Fruit fly (Drosophila melanogaster) whole organism: ENCODE data around the gene loco.

Experiments
- CG8478 ChIP-seq: fragments of >200 bp; optimal IDR thresholded peaks from 2 replicates; lab custom pipeline; 2018; ENCODE audit warnings: inconsistent platforms
- EcR ChIP-seq, 2 experiments: fragments of >200 bp; optimal IDR thresholded peaks; 2 replicates each; lab custom pipeline; 2017; ENCODE audit warnings: missing biosample characterization in 2 of 2, missing genetic modification characterization in 2 of 2, missing genetic modification reagents in 2 of 2
- pan ChIP-seq: fragments of >200 bp; optimal IDR thresholded peaks from 2 replicates; lab custom pipeline; 2017
- usp ChIP-seq: fragments of >200 bp; optimal IDR thresholded peaks from 2 replicates; lab custom pipeline; 2017; ENCODE audit warnings: missing biosample characterization, missing genetic modification characterization, mixed read lengths

dm6 chr3R:22663115-22663514 is 23.9 kb upstream of the loco start:
- no peak for TF ChIP-seq EcR (GFP tag; optimal IDR thresholded peaks at IDR 0.05; lab: Kevin White, UChicago)
- no peak for TF ChIP-seq pan (lab: Kevin White, UChicago)
- no peak for TF ChIP-seq CG8478 (lab: Kevin White, UChicago)
- TF ChIP-seq usp (GFP tag; lab: Kevin White, UChicago): no peak
